5 worm cellular contexts compared by ENCODE assay signal in genomic region chrX:17421532-17422078, ce11.
TF ChIP-seq lines count a peak whose summit lies in the region.

Gene osm-11, minus strand, starts transcription at chrX:17421582.

TF ChIP-seq in whole organism, L1 larva, 84 proteins besides CTCF, POLR2A, EP300 and RAD21 (continues in another document):
- TF ChIP-seq snu-23 (GFP tag; optimal IDR thresholded peaks at IDR 0.05; lab: Kevin White, UChicago) (peak; percentile 52), unc-130 (tag; optimal IDR thresholded peaks at IDR 0.05; lab: Kevin White, UChicago) (peak; percentile 56), ztf-11 (tag; optimal IDR thresholded peaks at IDR 0.05; lab: Kevin White, UChicago) (no peak), nhr-90 (tag; optimal IDR thresholded peaks at IDR 0.05; lab: Kevin White, UChicago; ENCODE audit: poor library complexity) (peak; percentile 62), lin-15B (tag; optimal IDR thresholded peaks at IDR 0.05; lab: Kevin White, UChicago) (no peak), lir-3 (tag; optimal IDR thresholded peaks at IDR 0.05; lab: Kevin White, UChicago; ENCODE audit: poor library complexity) (no peak), nhr-19 (GFP tag; conservative IDR thresholded peaks at IDR 0.05; lab: Robert Waterston, UW) (peak; percentile 49), tlp-1 (tag; optimal IDR thresholded peaks at IDR 0.05; lab: Kevin White, UChicago) (no peak), mep-1 (tag; optimal IDR thresholded peaks at IDR 0.05; lab: Kevin White, UChicago) (no peak), tbx-2 (tag; optimal IDR thresholded peaks at IDR 0.05; lab: Kevin White, UChicago) (peak; percentile 63), lin-14 (GFP tag; optimal IDR thresholded peaks at IDR 0.05; lab: Kevin White, UChicago) (peak; percentile 50), jun-1 (tag; optimal IDR thresholded peaks at IDR 0.05; lab: Kevin White, UChicago) (no peak), skn-1 (tag; optimal IDR thresholded peaks at IDR 0.05; lab: Kevin White, UChicago) (peak; percentile 13), dpl-1 (GFP tag; optimal IDR thresholded peaks at IDR 0.05; lab: Kevin White, UChicago) (peak in 1 of 3 experiments; percentile 1), aha-1 (tag; optimal IDR thresholded peaks at IDR 0.05; lab: Kevin White, UChicago) (no peak), nhr-85 (tag; lab: Kevin White, UChicago) (peak; percentile 98), nhr-71 (tag; optimal IDR thresholded peaks at IDR 0.05; lab: Kevin White, UChicago) (peak; percentile 80), unc-86 (tag; optimal IDR thresholded peaks at IDR 0.05; lab: Kevin White, UChicago) (no peak), ceh-63 (GFP tag; optimal IDR thresholded peaks at IDR 0.05; lab: Kevin White, UChicago) (no peak)

TF ChIP-seq in whole organism, L2 larva, 48 proteins besides CTCF, POLR2A, EP300 and RAD21:
- TF ChIP-seq zag-1 (tag; optimal IDR thresholded peaks at IDR 0.05; lab: Kevin White, UChicago) (no peak), ztf-4 (tag; optimal IDR thresholded peaks at IDR 0.05; lab: Kevin White, UChicago) (peak; percentile 12), sma-9 (GFP tag; optimal IDR thresholded peaks at IDR 0.05; lab: Kevin White, UChicago) (peak; percentile 94), sma-9 (tag; optimal IDR thresholded peaks at IDR 0.05; lab: Kevin White, UChicago) (no peak), egl-27 (tag; optimal IDR thresholded peaks at IDR 0.05; lab: Kevin White, UChicago) (peak; percentile 23), snpc-4 (tag; optimal IDR thresholded peaks at IDR 0.05; lab: Kevin White, UChicago) (no peak), lsy-2 (tag; optimal IDR thresholded peaks at IDR 0.05; lab: Kevin White, UChicago) (peak in 1 of 2 experiments; percentile 21), F13H6.1 (tag; optimal IDR thresholded peaks at IDR 0.05; lab: Kevin White, UChicago) (no peak), nhr-10 (tag; optimal IDR thresholded peaks at IDR 0.05; lab: Kevin White, UChicago) (no peak), sma-3 (GFP tag; optimal IDR thresholded peaks at IDR 0.05; lab: Kevin White, UChicago) (peak; percentile 15), unc-55 (GFP tag; optimal IDR thresholded peaks at IDR 0.05; lab: Kevin White, UChicago) (no peak), mdl-1 (tag; optimal IDR thresholded peaks at IDR 0.05; lab: Kevin White, UChicago) (peak in 1 of 2 experiments; percentile 3), blmp-1 (tag; optimal IDR thresholded peaks at IDR 0.05; lab: Kevin White, UChicago; ENCODE audit: insufficient read depth) (peak; percentile 66), nhr-21 (tag; optimal IDR thresholded peaks at IDR 0.05; lab: Kevin White, UChicago) (peak; percentile 51), nhr-129 (tag; optimal IDR thresholded peaks at IDR 0.05; lab: Kevin White, UChicago) (peak; percentile 18)

TF ChIP-seq in whole organism, L3 larva, 47 proteins besides CTCF, POLR2A, EP300 and RAD21:
- TF ChIP-seq snpc-4 (tag; optimal IDR thresholded peaks at IDR 0.05; lab: Kevin White, UChicago) = no peak
- TF ChIP-seq nhr-23 (tag; optimal IDR thresholded peaks at IDR 0.05; lab: Kevin White, UChicago) = peak; percentile 46
- TF ChIP-seq mml-1 (tag; optimal IDR thresholded peaks at IDR 0.05; lab: Kevin White, UChicago) = no peak
- TF ChIP-seq lin-39 (tag; optimal IDR thresholded peaks at IDR 0.05; lab: Kevin White, UChicago) = peak; percentile 2
- TF ChIP-seq nfya-1 (tag; optimal IDR thresholded peaks at IDR 0.05; lab: Kevin White, UChicago; ENCODE audit: insufficient read depth) = no peak
- TF ChIP-seq unc-62 (GFP tag; optimal IDR thresholded peaks at IDR 0.05; lab: Kevin White, UChicago) = no peak
- TF ChIP-seq nhr-12 (tag; optimal IDR thresholded peaks at IDR 0.05; lab: Kevin White, UChicago) = no peak
- peak; percentile 45 for TF ChIP-seq nhr-25 (tag; optimal IDR thresholded peaks at IDR 0.05; lab: Kevin White, UChicago)
- no peak for TF ChIP-seq ceh-16 (tag; optimal IDR thresholded peaks at IDR 0.05; lab: Kevin White, UChicago)
- TF ChIP-seq nhr-43 (tag; optimal IDR thresholded peaks at IDR 0.05; lab: Kevin White, UChicago; ENCODE audit: poor library complexity, severe bottlenecking) = peak; percentile 89
- TF ChIP-seq eor-1 (tag; optimal IDR thresholded peaks at IDR 0.05; lab: Kevin White, UChicago) = no peak
- no peak for TF ChIP-seq lsy-12 (tag; optimal IDR thresholded peaks at IDR 0.05; lab: Kevin White, UChicago)
- TF ChIP-seq elt-3 (tag; optimal IDR thresholded peaks at IDR 0.05; lab: Kevin White, UChicago) = peak; percentile 26 to 78 (median 41)
- TF ChIP-seq mdl-1 (tag; optimal IDR thresholded peaks at IDR 0.05; lab: Kevin White, UChicago) = no peak
TF ChIP-seq in whole organism, L3 larva: peak in this region for 5.

TF ChIP-seq in whole organism, L4 larva, 104 proteins besides CTCF, POLR2A, EP300 and RAD21 (continues in another document):
- TF ChIP-seq unc-62 (GFP tag; optimal IDR thresholded peaks at IDR 0.05 in 1 of 2; lab: Kevin White, UChicago) (peak in 1 of 2 experiments; percentile 98), unc-62 (tag; optimal IDR thresholded peaks at IDR 0.05; lab: Kevin White, UChicago) (no peak), sdz-12 (GFP tag; optimal IDR thresholded peaks at IDR 0.05; lab: Kevin White, UChicago) (no peak), Y75B8A.6 (GFP tag; IDR thresholded peaks at IDR 0.05; lab: Robert Waterston, UW) (no peak), madf-5 (GFP tag; IDR thresholded peaks at IDR 0.05; lab: Robert Waterston, UW) (0 out of 4 replicates have a peak, but pooled peaks of 1 of the 2 experiments have one; percentile 11), nhr-48 (tag; optimal IDR thresholded peaks at IDR 0.05; lab: Kevin White, UChicago) (peak; percentile 87), hlh-11 (tag; optimal IDR thresholded peaks at IDR 0.05; lab: Kevin White, UChicago) (peak; percentile 51), daf-16 (GFP tag; optimal IDR thresholded peaks at IDR 0.05; lab: Kevin White, UChicago) (no peak), daf-16 (tag; optimal IDR thresholded peaks at IDR 0.05; lab: Kevin White, UChicago) (no peak), ztf-7 (tag; optimal IDR thresholded peaks at IDR 0.05; lab: Kevin White, UChicago) (no peak), lin-15B (tag; optimal IDR thresholded peaks at IDR 0.05; lab: Kevin White, UChicago) (no peak), jun-1 (tag; optimal IDR thresholded peaks at IDR 0.05; lab: Kevin White, UChicago) (no peak), attf-4 (tag; optimal IDR thresholded peaks at IDR 0.05; lab: Kevin White, UChicago) (no peak), pha-4 (GFP tag; IDR thresholded peaks at IDR 0.05; lab: Robert Waterston, UW) (no peak), pha-4 (tag; optimal IDR thresholded peaks at IDR 0.05; lab: Kevin White, UChicago) (no peak), dve-1 (tag; optimal IDR thresholded peaks at IDR 0.05; lab: Kevin White, UChicago; ENCODE audit: insufficient read depth) (no peak), lim-7 (GFP tag; IDR thresholded peaks at IDR 0.05; lab: Robert Waterston, UW) (no peak), spr-1 (tag; optimal IDR thresholded peaks at IDR 0.05; lab: Kevin White, UChicago) (no peak), daf-12 (tag; optimal IDR thresholded peaks at IDR 0.05; lab: Kevin White, UChicago) (no peak), ama-1 (optimal IDR thresholded peaks at IDR 0.05; lab: Kevin White, UChicago) (no peak), F37D6.2 (tag; optimal IDR thresholded peaks at IDR 0.05; lab: Kevin White, UChicago) (no peak), F49E8.2 (tag; optimal IDR thresholded peaks at IDR 0.05; lab: Kevin White, UChicago; ENCODE audit: borderline replicate concordance) (no peak), hif-1 (tag; optimal IDR thresholded peaks at IDR 0.05; lab: Kevin White, UChicago) (no peak), mxl-3 (GFP tag; optimal IDR thresholded peaks at IDR 0.05; lab: Kevin White, UChicago) (peak; percentile 6), nhr-10 (tag; optimal IDR thresholded peaks at IDR 0.05; lab: Kevin White, UChicago) (no peak)

TF ChIP-seq in whole organism, midembryonic, 9 proteins besides CTCF, POLR2A, EP300 and RAD21:
- TF ChIP-seq tab-1 (GFP tag; IDR thresholded peaks at IDR 0.05; lab: Robert Waterston, UW) (0 out of 2 replicates have a peak, but pooled peaks have one; percentile 26), ztf-23 (GFP tag; IDR thresholded peaks at IDR 0.05; lab: Robert Waterston, UW) (no peak), T22C8.4 (GFP tag; IDR thresholded peaks at IDR 0.05; lab: Robert Waterston, UW) (no peak), klf-2 (GFP tag; conservative IDR thresholded peaks at IDR 0.05; lab: Robert Waterston, UW) (no peak), ref-1 (GFP tag; conservative IDR thresholded peaks at IDR 0.05; lab: Robert Waterston, UW) (no peak), med-1 (GFP tag; optimal IDR thresholded peaks at IDR 0.05; lab: Kevin White, UChicago; ENCODE audit: insufficient read depth) (no peak), flt-1 (GFP tag; IDR thresholded peaks at IDR 0.05; lab: Robert Waterston, UW) (no peak), ztf-29 (GFP tag; IDR thresholded peaks at IDR 0.05; lab: Robert Waterston, UW) (no peak), cog-1 (tag; optimal IDR thresholded peaks at IDR 0.05; lab: Kevin White, UChicago) (no peak)

Comparison
In these comparisons a context has a peak if more than half of its experiments do, and no peak if none do; other contexts are left out.
1. Of the 29 proteins assayed by ChIP-seq in both whole organism, L4 larva and whole organism, L1 larva: peak only in whole organism, L4 larva: nhr-28; only in whole organism, L1 larva: skn-1 and unc-130; in both: none; in neither: 21; mixed calls (peak in some experiments, not most) for 5.